Fruit fly (Drosophila melanogaster): ENCODE results near the gene Prx6a.

Gene Prx6a

dm6 chr2L:2837742-2838461, 40.1 kb downstream of the Prx6a start, which contains the start of the genes CG3119 and Cpr23B:
CG3119 (minus strand) TSS chr2L:2837833.
Cpr23B (plus strand) TSS chr2L:2838411.
- TF ChIP-seq CG5204 (GFP tag; optimal IDR thresholded peaks at IDR 0.05) (no peak), ovo (GFP tag; optimal IDR thresholded peaks at IDR 0.05) (no peak)

dm6 chr2L:2830341-2830800, 47.7 kb downstream of the Prx6a start:
- no peak for TF ChIP-seq CG1620 (GFP tag; optimal IDR thresholded peaks at IDR 0.05)
- no peak for TF ChIP-seq CG11617 (GFP tag; optimal IDR thresholded peaks at IDR 0.05)
- no peak for TF ChIP-seq Clk (GFP tag; optimal IDR thresholded peaks at IDR 0.05)
- TF ChIP-seq bab1 (GFP tag; optimal IDR thresholded peaks at IDR 0.05), result peak; percentile 12
- no peak for TF ChIP-seq Mnt (GFP tag; optimal IDR thresholded peaks at IDR 0.05)
- no peak for TF ChIP-seq CG12768 (GFP tag; optimal IDR thresholded peaks at IDR 0.05)
- TF ChIP-seq Crg-1 (GFP tag; optimal IDR thresholded peaks at IDR 0.05), result no peak
- peak; percentile 56 for TF ChIP-seq CG7045 (GFP tag; optimal IDR thresholded peaks at IDR 0.05)
- no peak for TF ChIP-seq tj (GFP tag; optimal IDR thresholded peaks at IDR 0.05)
- no peak for TF ChIP-seq cic (GFP tag; optimal IDR thresholded peaks at IDR 0.05)
- TF ChIP-seq pad (GFP tag; optimal IDR thresholded peaks at IDR 0.05), result no peak
- no peak for TF ChIP-seq CG14711 (tag; optimal IDR thresholded peaks at IDR 0.05)
- TF ChIP-seq cnc (optimal IDR thresholded peaks at IDR 0.05), result no peak
- TF ChIP-seq CG5204 (GFP tag; optimal IDR thresholded peaks at IDR 0.05), result peak; percentile 32
- no peak for TF ChIP-seq CG7101 (tag; optimal IDR thresholded peaks at IDR 0.05)
- no peak for TF ChIP-seq ovo (GFP tag; optimal IDR thresholded peaks at IDR 0.05)
- TF ChIP-seq toe (GFP tag; optimal IDR thresholded peaks at IDR 0.05), result peak; percentile 9

dm6 chr2L:2829637-2830340, 48.2 kb downstream of the Prx6a start, which contains the start of gene Duox:
Duox (minus strand) TSS chr2L:2830248.
- peak; percentile 13 for TF ChIP-seq ovo (GFP tag; optimal IDR thresholded peaks at IDR 0.05)
- peak; percentile 18 for TF ChIP-seq pad (GFP tag; optimal IDR thresholded peaks at IDR 0.05)
- TF ChIP-seq cic (GFP tag; optimal IDR thresholded peaks at IDR 0.05), result no peak
